Fruit fly (Drosophila melanogaster) whole organism, embryonic: ENCODE data around the gene CG45307.

Source experiments
- Atf3 ChIP-seq: fragments of 200-800 bp; sonication (Bioruptor generic); optimal IDR thresholded peaks from 3 replicates; lab custom pipeline; 2016; ENCODE audit warnings: missing biosample characterization, missing genetic modification characterization
- CG10209 ChIP-seq: fragments of 200-800 bp; sonication (Bioruptor generic); optimal IDR thresholded peaks from 3 replicates; lab custom pipeline; 2017; ENCODE audit warnings: missing biosample characterization, mild to moderate bottlenecking, missing genetic modification characterization, missing genetic modification reagents
- CG12236 ChIP-seq: fragments of 200-800 bp; sonication (Bioruptor generic); optimal IDR thresholded peaks from 2 replicates; lab custom pipeline; 2016; ENCODE audit warnings: missing biosample characterization, missing genetic modification characterization
- CG1603 ChIP-seq: fragments of 200-800 bp; sonication (Bioruptor generic); optimal IDR thresholded peaks from 2 replicates; lab custom pipeline; 2019; ENCODE audit warnings: missing biosample characterization, mild to moderate bottlenecking, missing genetic modification characterization, moderate library complexity
- CG16863 ChIP-seq: fragments of 200-800 bp; sonication (Bioruptor generic); optimal IDR thresholded peaks from 3 replicates; lab custom pipeline; 2016; ENCODE audit warnings: missing biosample characterization, missing genetic modification characterization
- CG18011 ChIP-seq: fragments of 200-800 bp; sonication (Bioruptor generic); optimal IDR thresholded peaks from 2 replicates; lab custom pipeline; 2017; ENCODE audit warnings: missing biosample characterization, missing genetic modification characterization, mild to moderate bottlenecking, moderate library complexity, missing genotype
- CG34422 ChIP-seq: fragments of 200-800 bp; sonication (Bioruptor generic); IDR thresholded peaks from 3 replicates; pipeline ENCODE4 v1.3.6; 2022; ENCODE audit warnings: missing biosample characterization, missing genetic modification characterization
- CG42726 ChIP-seq: fragments of 200-800 bp; sonication (Bioruptor generic); IDR thresholded peaks from 2 replicates; pipeline ENCODE4 v1.3.6; 2022; ENCODE audit warnings: missing biosample characterization, missing genetic modification characterization; ENCODE audit not compliant: partially characterized antibody
- CG6683 ChIP-seq: fragments of 200-800 bp; sonication (Bioruptor generic); optimal IDR thresholded peaks from 2 replicates; lab custom pipeline; 2017; ENCODE audit warnings: missing biosample characterization, mild to moderate bottlenecking, missing genetic modification characterization, missing genetic modification reagents
- CG6813 ChIP-seq: fragments of 200-800 bp; sonication (Bioruptor generic); optimal IDR thresholded peaks from 2 replicates; lab custom pipeline; 2017; ENCODE audit warnings: missing biosample characterization, missing genetic modification characterization, mild to moderate bottlenecking, moderate library complexity, missing genetic modification reagents
- CG9727 ChIP-seq: fragments of 200-800 bp; sonication (Bioruptor generic); optimal IDR thresholded peaks from 3 replicates; lab custom pipeline; 2017; ENCODE audit warnings: missing biosample characterization, mild to moderate bottlenecking, missing genetic modification characterization
- Camta ChIP-seq: fragments of 200-800 bp; sonication (Bioruptor generic); optimal IDR thresholded peaks from 2 replicates; lab custom pipeline; 2016; ENCODE audit warnings: missing biosample characterization, missing genetic modification characterization
- CoRest ChIP-seq: fragments of 200-800 bp; sonication (Bioruptor generic); optimal IDR thresholded peaks from 3 replicates; lab custom pipeline; 2018; ENCODE audit warnings: missing biosample characterization, mild to moderate bottlenecking, missing genetic modification characterization, moderate library complexity
- Dbx ChIP-seq: fragments of 200-800 bp; sonication (Bioruptor generic); IDR thresholded peaks from 3 replicates; pipeline ENCODE4 v1.3.6; 2022; ENCODE audit warnings: missing biosample characterization, missing genetic modification characterization
- Dll ChIP-seq: fragments of 200-800 bp; sonication (Bioruptor generic); IDR thresholded peaks from 4 replicates; pipeline ENCODE4 v1.3.6; 2022; ENCODE audit warnings: missing biosample characterization, missing genetic modification characterization; ENCODE audit not compliant: partially characterized antibody
- Drgx ChIP-seq: fragments of 200-800 bp; sonication (Bioruptor generic); IDR thresholded peaks from 2 replicates; pipeline ENCODE4 v1.3.6; 2022; ENCODE audit warnings: missing biosample characterization, missing genetic modification characterization
- Eip74EF ChIP-seq, 2 experiments: fragments of 200-800 bp in 1 of 2; fragments of >200 bp in 1 of 2; sonication (Bioruptor generic) in 1 of 2; optimal IDR thresholded peaks; 2 replicates each; lab custom pipeline; 2017 to 2019; ENCODE audit warnings: missing biosample characterization in 2 of 2, missing genetic modification characterization in 2 of 2, mild to moderate bottlenecking in 1 of 2, moderate library complexity in 1 of 2
- Gug ChIP-seq: fragments of 200-800 bp; sonication (Bioruptor generic); IDR thresholded peaks from 4 replicates; pipeline ENCODE4 v1.3.6; 2022; ENCODE audit warnings: missing biosample characterization, missing genetic modification characterization
- HmgZ ChIP-seq: fragments of 200-800 bp; sonication (Bioruptor generic); optimal IDR thresholded peaks from 2 replicates; lab custom pipeline; 2018; ENCODE audit warnings: missing biosample characterization, mild to moderate bottlenecking, missing genetic modification characterization
- Kr ChIP-seq: fragments of 200-800 bp; sonication (Bioruptor generic); optimal IDR thresholded peaks from 2 replicates; lab custom pipeline; 2017; ENCODE audit warnings: missing biosample characterization, mild to moderate bottlenecking, missing genetic modification characterization
- Lim3 ChIP-seq: fragments of 200-800 bp; sonication (Bioruptor generic); IDR thresholded peaks from 2 replicates; pipeline ENCODE4 v1.3.6; 2022; ENCODE audit warnings: missing biosample characterization, missing genetic modification characterization
- NC2β ChIP-seq: fragments of 200-800 bp; sonication (Bioruptor generic); optimal IDR thresholded peaks from 2 replicates; lab custom pipeline; 2016; ENCODE audit warnings: missing biosample characterization, missing genetic modification characterization
- Neu2 ChIP-seq: fragments of 200-800 bp; sonication (Bioruptor generic); optimal IDR thresholded peaks from 3 replicates; lab custom pipeline; 2016; ENCODE audit warnings: missing biosample characterization, missing genetic modification characterization, borderline replicate concordance
- Rfx ChIP-seq: fragments of 200-800 bp; sonication (Bioruptor generic); IDR thresholded peaks from 2 replicates; pipeline ENCODE4 v1.3.6; 2022; ENCODE audit warnings: missing biosample characterization, missing genetic modification characterization
- Ssrp ChIP-seq: fragments of 200-800 bp; sonication (Bioruptor generic); optimal IDR thresholded peaks from 2 replicates; lab custom pipeline; 2018; ENCODE audit warnings: missing biosample characterization, mild to moderate bottlenecking, missing genetic modification characterization, moderate library complexity
- chn ChIP-seq: fragments of 200-800 bp; sonication (Bioruptor generic); optimal IDR thresholded peaks from 2 replicates; lab custom pipeline; 2016; ENCODE audit warnings: missing biosample characterization, missing genetic modification characterization
- corto ChIP-seq: fragments of 200-800 bp; sonication (Bioruptor generic); optimal IDR thresholded peaks from 2 replicates; lab custom pipeline; 2016; ENCODE audit warnings: missing biosample characterization, mild to moderate bottlenecking, missing genetic modification characterization, moderate library complexity
- croc ChIP-seq: fragments of 200-800 bp; sonication (Bioruptor generic); conservative IDR thresholded peaks from 3 replicates; pipeline ENCODE4 v1.3.6; 2022; ENCODE audit warnings: missing biosample characterization, missing genetic modification characterization
- dan ChIP-seq: fragments of 200-800 bp; sonication (Bioruptor generic); IDR thresholded peaks from 2 replicates; pipeline ENCODE4 v1.3.6; 2022; ENCODE audit warnings: missing biosample characterization, missing genetic modification characterization
- her ChIP-seq: fragments of 200-800 bp; sonication (Bioruptor generic); optimal IDR thresholded peaks from 2 replicates; lab custom pipeline; 2016; ENCODE audit warnings: missing biosample characterization, missing genetic modification characterization
- hkb ChIP-seq, 2 experiments: fragments of 200-800 bp in 1 of 2; fragments of >200 bp in 1 of 2; sonication (Bioruptor generic) in 1 of 2; IDR thresholded peaks in 1 of 2; optimal IDR thresholded peaks in 1 of 2; 2 replicates each; pipeline versions ENCODE4 v1.3.6 to Lab custom; 2017 to 2022; ENCODE audit warnings: missing biosample characterization in 1 of 2, missing genetic modification characterization in 1 of 2
- klu ChIP-seq: fragments of 200-800 bp; sonication (Bioruptor generic); IDR thresholded peaks from 2 replicates; pipeline ENCODE4 v1.3.6; 2022; ENCODE audit warnings: missing biosample characterization, missing genetic modification characterization
- kni ChIP-seq: fragments of 200-800 bp; sonication (Bioruptor generic); optimal IDR thresholded peaks from 3 replicates; lab custom pipeline; 2017; ENCODE audit warnings: mild to moderate bottlenecking, missing biosample characterization, missing genetic modification reagents, missing genetic modification characterization
- lov ChIP-seq, 2 experiments: fragments of 200-800 bp in 1 of 2; fragments of >200 bp in 1 of 2; sonication (Bioruptor generic) in 1 of 2; IDR thresholded peaks in 1 of 2; optimal IDR thresholded peaks in 1 of 2; 2 replicates in 1 of 2; 3 replicates in 1 of 2; pipeline versions ENCODE4 v1.3.6 to Lab custom; 2017 to 2022; ENCODE audit warnings: missing biosample characterization in 1 of 2, missing genetic modification characterization in 1 of 2
- maf-S ChIP-seq: fragments of 200-800 bp; sonication (Bioruptor generic); optimal IDR thresholded peaks from 2 replicates; lab custom pipeline; 2016; ENCODE audit warnings: missing biosample characterization, missing genetic modification characterization
- nom ChIP-seq: fragments of 200-800 bp; sonication (Bioruptor generic); optimal IDR thresholded peaks from 2 replicates; lab custom pipeline; 2017; ENCODE audit warnings: missing biosample characterization, missing genetic modification characterization, mild to moderate bottlenecking, moderate library complexity, missing genetic modification reagents
- org-1 ChIP-seq: fragments of 200-800 bp; sonication (Bioruptor generic); optimal IDR thresholded peaks from 2 replicates; lab custom pipeline; 2017; ENCODE audit warnings: missing biosample characterization, missing genetic modification characterization
- otp ChIP-seq: fragments of 200-800 bp; sonication (Bioruptor generic); IDR thresholded peaks from 3 replicates; pipeline ENCODE4, ENCODE4 v1.3.6; 2022; ENCODE audit warnings: missing biosample characterization, missing genetic modification characterization
- pb ChIP-seq: fragments of 200-800 bp; sonication (Bioruptor generic); optimal IDR thresholded peaks from 3 replicates; lab custom pipeline; 2016; ENCODE audit warnings: missing biosample characterization, missing genetic modification characterization
- pita ChIP-seq: fragments of 200-800 bp; sonication (Bioruptor generic); optimal IDR thresholded peaks from 2 replicates; lab custom pipeline; 2017; ENCODE audit warnings: missing biosample characterization, mild to moderate bottlenecking, missing genetic modification characterization
- pnt ChIP-seq: fragments of 200-800 bp; sonication (Bioruptor generic); optimal IDR thresholded peaks from 3 replicates; lab custom pipeline; 2016; ENCODE audit warnings: missing biosample characterization, missing genetic modification characterization
- pros ChIP-seq: fragments of 200-800 bp; sonication (Bioruptor generic); optimal IDR thresholded peaks from 3 replicates; lab custom pipeline; 2019; ENCODE audit warnings: missing biosample characterization, mild to moderate bottlenecking, missing genetic modification characterization, moderate library complexity
- sisA ChIP-seq: fragments of 200-800 bp; sonication (Bioruptor generic); IDR thresholded peaks from 2 replicates; pipeline ENCODE4 v1.3.6; 2022; ENCODE audit warnings: missing biosample characterization, missing genetic modification characterization
- ssp ChIP-seq: fragments of 200-800 bp; sonication (Bioruptor generic); IDR thresholded peaks from 2 replicates; pipeline ENCODE4 v1.3.6; 2022; ENCODE audit warnings: missing biosample characterization, missing genetic modification characterization
- sug ChIP-seq: fragments of 200-800 bp; optimal IDR thresholded peaks from 2 replicates; lab custom pipeline; 2019; ENCODE audit warnings: missing biosample characterization, mild to moderate bottlenecking, missing genetic modification characterization, moderate library complexity
- zen ChIP-seq: fragments of 200-800 bp; sonication (Bioruptor generic); optimal IDR thresholded peaks from 3 replicates; lab custom pipeline; 2018; ENCODE audit warnings: missing biosample characterization, mild to moderate bottlenecking, missing genetic modification characterization, moderate library complexity
- zf30C ChIP-seq: fragments of 200-800 bp; sonication (Bioruptor generic); optimal IDR thresholded peaks from 3 replicates; lab custom pipeline; 2018; ENCODE audit warnings: missing biosample characterization, mild to moderate bottlenecking, missing genetic modification characterization

CG45307 gene

DNA sequence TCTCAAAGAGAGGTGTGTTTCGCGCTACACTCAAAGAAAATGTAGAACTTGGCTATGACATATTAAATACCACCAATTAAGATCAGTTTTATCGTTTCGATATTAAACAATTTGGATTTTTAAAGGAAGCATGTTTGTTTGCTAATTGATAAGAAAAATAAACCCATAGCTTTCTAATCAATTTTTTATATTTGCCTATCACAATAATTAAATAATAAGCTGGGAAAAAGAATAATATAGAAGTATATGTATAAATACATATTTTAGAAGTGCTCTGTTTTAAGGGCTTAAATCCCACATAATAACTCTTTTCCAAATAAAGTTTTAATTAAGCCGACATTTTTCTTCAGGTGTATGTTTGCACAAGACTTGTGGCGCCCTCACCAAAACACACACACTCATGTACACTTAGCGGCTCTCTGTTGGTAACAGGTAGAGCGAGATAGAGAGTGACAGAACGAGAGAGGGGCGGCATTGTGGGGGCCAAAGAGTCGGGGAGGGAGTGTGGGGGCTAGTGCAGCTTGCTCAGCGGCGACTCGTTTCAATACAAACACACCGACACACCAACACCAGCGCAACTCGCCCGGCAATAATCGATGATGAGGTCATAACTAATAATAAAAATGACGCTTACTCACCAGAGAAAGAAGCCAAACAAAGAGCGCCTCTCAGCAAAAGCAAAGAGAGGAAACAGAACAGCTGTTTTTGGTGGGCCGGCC lies 34.1 kb downstream of the CG45307 start:
- TF ChIP-seq zen (peak; percentile 60), CG34422 (GFP tag; lab: Robert Waterston, UW) (peak; percentile 70; the same call in 1 of the 3 replicates), croc (peak; percentile 49; the same call in 2 of the 3 replicates), CG12236 (peak; percentile 33), CG10209 (peak; percentile 94), HmgZ (tag; lab: Kevin White, UChicago) (peak; percentile 87), Gug (GFP tag; lab: Robert Waterston, UW) (0 out of 4 replicates have a peak, but pooled peaks have one; percentile 31), pita (GFP tag; lab: Kevin White, UChicago) (no peak), hkb (optimal IDR thresholded peaks at IDR 0.05; lab: Kevin White, UChicago) (no peak), hkb (GFP tag; IDR thresholded peaks at IDR 0.05; lab: Robert Waterston, UW) (peak; percentile 89), Camta (GFP tag; lab: Kevin White, UChicago) (peak; percentile 68), pros (GFP tag; lab: Kevin White, UChicago) (peak; percentile 47), Rfx (GFP tag; lab: Robert Waterston, UW) (peak; percentile 85; the same call in 1 of the 2 replicates), zf30C (GFP tag; lab: Kevin White, UChicago) (peak; percentile 89), CG1603 (tag; lab: Kevin White, UChicago) (peak; percentile 54), NC2β (GFP tag; lab: Kevin White, UChicago) (peak; percentile 23), dan (no peak), org-1 (GFP tag; lab: Kevin White, UChicago) (peak; percentile 89), CG16863 (peak; percentile 66), klu (GFP tag; lab: Robert Waterston, UW) (peak; percentile 83), Lim3 (GFP tag; lab: Robert Waterston, UW) (no peak), pnt (peak; percentile 40), Ssrp (tag; lab: Kevin White, UChicago) (peak; percentile 91), CG42726 (GFP tag; lab: Robert Waterston, UW) (no peak), CG9727 (peak; percentile 96), Neu2 (no peak), lov (optimal IDR thresholded peaks at IDR 0.05; lab: Kevin White, UChicago) (no peak), lov (GFP tag; IDR thresholded peaks at IDR 0.05; lab: Robert Waterston, UW) (peak; percentile 60; the same call in 1 of the 3 replicates), chn (GFP tag; lab: Kevin White, UChicago) (peak; percentile 66), Kr (GFP tag; lab: Kevin White, UChicago) (no peak), nom (GFP tag; lab: Kevin White, UChicago) (peak; percentile 59), ssp (peak; percentile 58; the same call in 1 of the 2 replicates), corto (GFP tag; lab: Kevin White, UChicago) (no peak), CG18011 (GFP tag; lab: Kevin White, UChicago) (peak; percentile 76), her (GFP tag; lab: Kevin White, UChicago) (no peak), pb (GFP tag; lab: Kevin White, UChicago) (no peak), Drgx (GFP tag; lab: Robert Waterston, UW) (peak; percentile 87), otp (GFP tag; lab: Robert Waterston, UW) (peak; percentile 48; the same call in 1 of the 3 replicates), Dbx (peak; percentile 88), Eip74EF (GFP tag; optimal IDR thresholded peaks at IDR 0.05; lab: Kevin White, UChicago) (peak in 1 of 2 experiments; percentile 92), sug (tag; lab: Kevin White, UChicago) (peak; percentile 89), Dll (GFP tag; lab: Robert Waterston, UW) (peak; percentile 47; the same call in 1 of the 4 replicates), sisA (peak; percentile 70), kni (GFP tag; lab: Kevin White, UChicago) (peak; percentile 71), Atf3 (GFP tag; lab: Kevin White, UChicago) (peak; percentile 25), CoRest (tag; lab: Kevin White, UChicago) (peak; percentile 97), CG6813 (GFP tag; lab: Kevin White, UChicago) (peak; percentile 83), maf-S (peak; percentile 39), CG6683 (peak; percentile 86)
